Worm (Caenorhabditis elegans) whole organism, young adult: ENCODE results near the gene clec-229.

Experiments used
- B0336.3 ChIP-seq: fragments of 200-800 bp; sonication (Bioruptor generic); IDR thresholded peaks from 2 replicates; pipeline ENCODE4 v1.3.6; 2022; ENCODE audit warnings: missing genetic modification characterization, missing compliant biosample characterization
- F55B11.4 ChIP-seq: sonication (generic microtip); optimal IDR thresholded peaks from 2 replicates; lab custom pipeline; 2016; ENCODE audit warnings: missing compliant biosample characterization, missing genetic modification characterization, borderline replicate concordance; ENCODE audit not compliant: insufficient read depth
- ama-1 ChIP-seq, 3 experiments: fragments of 150-350 bp in 1 of 3; sonication (generic microtip) in 2 of 3; optimal IDR thresholded peaks; 2 replicates each; lab custom pipeline; 2014 to 2018; ENCODE audit warnings: missing biosample characterization in 2 of 3, missing genetic modification characterization in 2 of 3, missing genetic modification reagents in 2 of 3
- cebp-2 ChIP-seq: fragments of 200-800 bp; sonication (Bioruptor generic); IDR thresholded peaks from 2 replicates; pipeline ENCODE4 v1.3.6; 2022; ENCODE audit warnings: missing genetic modification characterization, missing compliant biosample characterization
- let-607 ChIP-seq, 2 experiments: fragments of 200-800 bp in 1 of 2; sonication (Bioruptor generic) in 1 of 2; sonication (generic microtip) in 1 of 2; optimal IDR thresholded peaks; 2 replicates each; lab custom pipeline; 2016 to 2018; ENCODE audit warnings: mild to moderate bottlenecking in 2 of 2, missing compliant biosample characterization in 2 of 2, missing genetic modification characterization in 2 of 2, moderate library complexity in 2 of 2, missing genotype in 1 of 2
- lsy-27 ChIP-seq: sonication (generic microtip); optimal IDR thresholded peaks from 2 replicates; lab custom pipeline; 2017; ENCODE audit warnings: missing genetic modification characterization, mild to moderate bottlenecking, missing compliant biosample characterization, antibody characterized with exemption, missing genotype, borderline replicate concordance; ENCODE audit not compliant: insufficient read depth
- sea-2 ChIP-seq: fragments of 200-800 bp; sonication (Bioruptor generic); IDR thresholded peaks from 2 replicates; pipeline ENCODE4 v1.3.6; 2022; ENCODE audit warnings: missing genetic modification characterization, missing compliant biosample characterization
- snpc-1.3 ChIP-seq: sonication (generic microtip); optimal IDR thresholded peaks from 2 replicates; lab custom pipeline; 2017; ENCODE audit warnings: missing genetic modification characterization, mild to moderate bottlenecking, missing compliant biosample characterization, antibody characterized with exemption, moderate library complexity, missing genotype, missing genetic modification reagents; ENCODE audit not compliant: insufficient read depth

DNA sequence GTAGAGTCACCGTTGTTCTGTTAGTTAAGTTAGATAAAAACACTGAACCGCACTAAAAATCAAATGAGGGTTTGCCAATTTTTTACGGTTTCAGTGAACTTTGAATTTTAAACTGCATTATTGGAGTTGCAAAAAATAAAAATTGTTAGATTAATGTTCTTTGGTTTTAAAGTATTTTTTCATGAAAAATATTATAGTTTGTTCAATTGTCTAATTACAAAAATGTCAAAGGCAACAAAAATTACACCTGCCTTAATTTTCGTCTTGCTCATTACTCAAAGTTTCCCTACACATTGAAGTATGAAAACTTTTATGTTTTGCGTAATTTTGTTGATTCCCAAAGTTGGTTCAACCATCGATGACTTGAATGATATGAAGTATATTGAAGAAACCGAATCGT lies 30.5 kb downstream of the clec-229 start, which contains the start of gene irld-62:
- TF ChIP-seq B0336.3 (GFP tag; lab: Robert Waterston, UW) (no peak), snpc-1.3 (tag; lab: Kevin White, UChicago) (no peak), sea-2 (GFP tag; lab: Robert Waterston, UW) (no peak), ama-1 (optimal IDR thresholded peaks at IDR 0.05; lab: Kevin White, UChicago) (no peak), ama-1 (GFP tag; optimal IDR thresholded peaks at IDR 0.05; lab: Kevin White, UChicago) (no peak), let-607 (tag; optimal IDR thresholded peaks at IDR 0.05; lab: Kevin White, UChicago) (no peak), cebp-2 (GFP tag; lab: Robert Waterston, UW) (no peak), lsy-27 (tag; lab: Kevin White, UChicago) (no peak), F55B11.4 (no peak)
